Worm (Caenorhabditis elegans) whole organism, L3 larva: ENCODE measurements around the gene M03C11.1.

Source experiments
- R02D3.7 ChIP-seq: fragments of 150-350 bp; optimal IDR thresholded peaks from 2 replicates; lab custom pipeline; 2014; ENCODE audit warnings: missing biosample characterization, missing genetic modification characterization
- ZK546.5 ChIP-seq: sonication (generic microtip); optimal IDR thresholded peaks from 2 replicates; lab custom pipeline; 2017; ENCODE audit warnings: missing biosample characterization, missing genetic modification characterization
- ama-1 ChIP-seq: fragments of 150-350 bp; optimal IDR thresholded peaks from 2 replicates; lab custom pipeline; 2018
- ceh-28 ChIP-seq: fragments of 150-350 bp; optimal IDR thresholded peaks from 2 replicates; lab custom pipeline; 2014; ENCODE audit warnings: missing biosample characterization, missing genetic modification reagents, missing genetic modification characterization
- ceh-82 ChIP-seq: fragments of 150-350 bp; optimal IDR thresholded peaks from 2 replicates; lab custom pipeline; 2014; ENCODE audit warnings: missing biosample characterization, missing genetic modification characterization
- ceh-9 ChIP-seq: sonication (generic microtip); optimal IDR thresholded peaks from 2 replicates; lab custom pipeline; 2018; ENCODE audit warnings: missing biosample characterization, missing genetic modification characterization
- daf-12 ChIP-seq: fragments of 150-350 bp; optimal IDR thresholded peaks from 2 replicates; lab custom pipeline; 2014; ENCODE audit warnings: missing biosample characterization, missing genetic modification reagents, missing genetic modification characterization
- egl-27 ChIP-seq: sonication (generic microtip); optimal IDR thresholded peaks from 4 replicates; lab custom pipeline; 2017; ENCODE audit warnings: missing biosample characterization, missing genetic modification reagents, missing genetic modification characterization
- elt-1 ChIP-seq: fragments of 150-350 bp; optimal IDR thresholded peaks from 2 replicates; lab custom pipeline; 2014; ENCODE audit warnings: missing biosample characterization, missing genetic modification characterization
- elt-2 ChIP-seq: sonication (generic microtip); optimal IDR thresholded peaks from 2 replicates; lab custom pipeline; 2016; ENCODE audit warnings: missing genetic modification reagents, mild to moderate bottlenecking, missing genetic modification characterization, missing compliant biosample characterization
- eor-1 ChIP-seq, 2 experiments: fragments of 150-350 bp; optimal IDR thresholded peaks; 2 replicates each; lab custom pipeline; 2014 to 2018; ENCODE audit warnings: missing biosample characterization in 2 of 2, missing genetic modification characterization in 2 of 2
- fkh-10 ChIP-seq: sonication (generic microtip); optimal IDR thresholded peaks from 2 replicates; lab custom pipeline; 2017; ENCODE audit warnings: missing biosample characterization, missing genetic modification reagents, missing genetic modification characterization
- jun-1 ChIP-seq: fragments of 150-350 bp; optimal IDR thresholded peaks from 2 replicates; lab custom pipeline; 2014; ENCODE audit warnings: missing biosample characterization, missing genetic modification reagents, missing genetic modification characterization
- mdl-1 ChIP-seq: fragments of 150-350 bp; optimal IDR thresholded peaks from 2 replicates; lab custom pipeline; 2014; ENCODE audit warnings: missing biosample characterization, missing genetic modification characterization
- mml-1 ChIP-seq: fragments of 150-350 bp; sonication (generic microtip); optimal IDR thresholded peaks from 3 replicates; lab custom pipeline; 2014; ENCODE audit warnings: missing biosample characterization, missing genetic modification characterization
- nfya-1 ChIP-seq: sonication (generic microtip); optimal IDR thresholded peaks from 2 replicates; lab custom pipeline; 2017; ENCODE audit warnings: missing genetic modification characterization, mild to moderate bottlenecking, missing compliant biosample characterization, antibody characterized with exemption, moderate library complexity; ENCODE audit not compliant: insufficient read depth
- nhr-11 ChIP-seq: fragments of 150-350 bp; optimal IDR thresholded peaks from 2 replicates; lab custom pipeline; 2014; ENCODE audit warnings: missing biosample characterization, missing genetic modification characterization
- nhr-12 ChIP-seq: fragments of 150-350 bp; optimal IDR thresholded peaks from 2 replicates; lab custom pipeline; 2014; ENCODE audit warnings: missing biosample characterization, missing genetic modification characterization
- nhr-237 ChIP-seq: fragments of 150-350 bp; optimal IDR thresholded peaks from 2 replicates; lab custom pipeline; 2014; ENCODE audit warnings: missing biosample characterization, missing genetic modification characterization
- nhr-25 ChIP-seq: sonication (generic microtip); optimal IDR thresholded peaks from 2 replicates; lab custom pipeline; 2017; ENCODE audit warnings: missing biosample characterization, missing genetic modification characterization
- nhr-28 ChIP-seq: fragments of 150-350 bp; optimal IDR thresholded peaks from 2 replicates; lab custom pipeline; 2014; ENCODE audit warnings: missing biosample characterization, missing genetic modification characterization
- nhr-43 ChIP-seq: sonication (generic microtip); optimal IDR thresholded peaks from 2 replicates; lab custom pipeline; 2016; ENCODE audit warnings: mild to moderate bottlenecking, missing genetic modification characterization, missing compliant biosample characterization; ENCODE audit not compliant: poor library complexity, severe bottlenecking
- nhr-67 ChIP-seq: fragments of 150-350 bp; optimal IDR thresholded peaks from 2 replicates; lab custom pipeline; 2014; ENCODE audit warnings: missing biosample characterization, missing genetic modification characterization
- nhr-77 ChIP-seq: fragments of 150-350 bp; optimal IDR thresholded peaks from 2 replicates; lab custom pipeline; 2014; ENCODE audit warnings: missing biosample characterization, missing genetic modification characterization
- pqm-1 ChIP-seq: fragments of 150-350 bp; optimal IDR thresholded peaks from 2 replicates; lab custom pipeline; 2017; ENCODE audit warnings: missing biosample characterization, missing genetic modification characterization, inconsistent platforms
- sea-2 ChIP-seq: fragments of 150-350 bp; sonication (generic microtip); optimal IDR thresholded peaks from 4 replicates; lab custom pipeline; 2014; ENCODE audit warnings: missing biosample characterization, missing genetic modification reagents, missing genetic modification characterization
- skn-1 ChIP-seq: fragments of 150-350 bp; optimal IDR thresholded peaks from 2 replicates; lab custom pipeline; 2014; ENCODE audit warnings: missing biosample characterization, missing genetic modification characterization
- snpc-4 ChIP-seq: fragments of 150-350 bp; optimal IDR thresholded peaks from 2 replicates; lab custom pipeline; 2014; ENCODE audit warnings: missing biosample characterization, missing genetic modification characterization
- zag-1 ChIP-seq: fragments of 150-350 bp; optimal IDR thresholded peaks from 2 replicates; lab custom pipeline; 2014; ENCODE audit warnings: missing biosample characterization, missing genetic modification characterization
- ztf-4 ChIP-seq: fragments of 150-350 bp; optimal IDR thresholded peaks from 2 replicates; lab custom pipeline; 2014; ENCODE audit warnings: missing biosample characterization, missing genetic modification characterization

Gene M03C11.1

DNA sequence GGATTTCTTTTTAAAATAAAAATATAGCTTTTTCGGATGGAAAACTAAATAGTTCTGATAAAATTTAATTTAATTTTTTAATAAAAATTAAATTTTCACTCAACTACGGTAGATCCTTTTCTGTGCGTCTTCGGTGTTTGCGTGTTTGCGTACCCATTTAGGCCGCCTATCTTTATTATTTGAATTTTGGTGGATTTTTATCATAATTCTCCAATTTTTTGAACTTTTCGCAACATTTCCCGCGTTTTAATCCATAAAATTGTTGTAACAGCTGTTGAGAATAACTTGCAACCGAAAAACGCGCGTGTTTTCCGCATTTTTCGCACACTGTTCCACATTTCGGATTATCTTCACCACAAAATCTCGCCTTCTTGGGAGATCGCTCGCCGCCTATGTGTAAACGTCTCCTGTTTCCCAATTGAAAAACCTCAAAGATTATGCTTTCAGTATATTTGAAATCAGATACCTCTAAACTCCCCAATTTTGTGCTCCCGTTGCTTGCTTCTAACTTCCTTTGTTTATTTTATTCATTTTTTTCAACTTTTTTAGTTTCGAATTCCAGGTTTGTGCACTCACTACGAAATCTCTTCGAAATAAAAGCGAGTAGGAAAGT is 44.2 kb downstream of the M03C11.1 start, which contains the start of gene T07C4.3:
Gene T07C4.3 (plus strand): TSS at position 563 of the 613 bp plus-strand sequence.
- no peak for TF ChIP-seq elt-2 (tag; lab: Kevin White, UChicago)
- TF ChIP-seq sea-2 (GFP tag; lab: Kevin White, UChicago): no peak
- TF ChIP-seq elt-1 (tag; lab: Kevin White, UChicago): no peak
- TF ChIP-seq mml-1: no peak
- no peak for TF ChIP-seq ceh-28
- no peak for TF ChIP-seq jun-1 (tag; lab: Kevin White, UChicago)
- TF ChIP-seq fkh-10 (GFP tag; lab: Kevin White, UChicago): no peak
- no peak for TF ChIP-seq skn-1
- no peak for TF ChIP-seq nhr-12 (tag; lab: Kevin White, UChicago)
- TF ChIP-seq nhr-11: no peak
- no peak for TF ChIP-seq nhr-25 (tag; lab: Kevin White, UChicago)
- TF ChIP-seq, all 47 proteins: peak for 0

DNA sequence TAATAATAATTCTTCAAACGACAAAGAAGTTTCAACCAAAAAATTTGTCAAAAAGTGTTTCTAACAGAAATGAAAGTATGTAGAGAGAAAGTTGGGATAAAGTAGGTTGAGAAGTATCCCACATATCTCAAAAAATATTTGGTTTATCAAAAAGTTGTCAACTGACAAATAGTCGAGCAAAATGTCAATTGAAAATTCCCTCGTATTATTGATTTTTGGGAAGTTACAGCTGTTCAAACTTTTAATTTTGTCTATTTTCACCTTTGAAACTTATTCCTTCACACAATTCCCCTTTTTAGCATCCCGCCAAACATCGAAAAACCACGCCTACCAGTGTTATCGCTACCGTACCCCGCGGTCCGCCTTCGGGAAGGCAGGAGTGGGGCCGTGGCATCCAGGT is 48.8 kb downstream of the M03C11.1 start, which contains the start of gene tbx-8:
Gene tbx-8 (plus strand): TSS at position 301 of the 400 bp plus-strand sequence.
- no peak for TF ChIP-seq nhr-43
- TF ChIP-seq fkh-10 (GFP tag; lab: Kevin White, UChicago): no peak
- TF ChIP-seq nhr-67: no peak
- no peak for TF ChIP-seq mml-1
- no peak for TF ChIP-seq nhr-12 (tag; lab: Kevin White, UChicago)
- no peak for TF ChIP-seq eor-1 (tag; optimal IDR thresholded peaks at IDR 0.05; lab: Kevin White, UChicago)
- TF ChIP-seq daf-12: no peak
- no peak for TF ChIP-seq R02D3.7 (tag; lab: Kevin White, UChicago)
- TF ChIP-seq ZK546.5 (tag; lab: Kevin White, UChicago): no peak
- no peak for TF ChIP-seq sea-2 (GFP tag; lab: Kevin White, UChicago)
- TF ChIP-seq nfya-1 (tag; lab: Kevin White, UChicago): no peak
- no peak for TF ChIP-seq pqm-1 (tag; lab: Kevin White, UChicago)
- no peak for TF ChIP-seq ceh-82
- TF ChIP-seq elt-1 (tag; lab: Kevin White, UChicago): no peak
- TF ChIP-seq nhr-77: no peak
- no peak for TF ChIP-seq ztf-4
- TF ChIP-seq snpc-4 (tag; lab: Kevin White, UChicago): no peak
- no peak for TF ChIP-seq ceh-28
- TF ChIP-seq ama-1: no peak
- no peak for TF ChIP-seq egl-27 (tag; lab: Kevin White, UChicago)
- TF ChIP-seq, all 47 proteins: peak for 0

DNA sequence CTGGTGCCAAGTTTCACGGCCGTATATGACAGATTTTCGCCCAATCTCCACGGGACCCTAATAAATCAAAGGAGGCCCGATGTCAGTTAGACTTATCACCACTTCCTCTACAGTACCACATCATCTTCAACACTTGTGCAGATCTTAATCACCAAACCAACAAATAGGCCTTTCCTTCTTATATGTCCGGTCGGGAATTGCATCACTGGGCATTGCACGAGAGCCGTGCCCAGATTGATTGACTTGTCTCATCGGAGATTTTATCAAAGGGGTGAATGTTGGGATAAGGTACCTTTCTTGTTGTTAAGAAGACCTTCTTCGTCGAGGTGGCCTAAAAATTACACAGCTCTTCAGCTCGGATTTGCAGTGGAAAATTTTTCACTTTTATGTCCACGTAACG is 51.1 kb downstream of the M03C11.1 start:
- TF ChIP-seq nfya-1 (tag; lab: Kevin White, UChicago): no peak
- TF ChIP-seq nhr-43: no peak
- TF ChIP-seq snpc-4 (tag; lab: Kevin White, UChicago): no peak
- TF ChIP-seq mml-1: no peak
- TF ChIP-seq nhr-237 (tag; lab: Kevin White, UChicago): no peak
- no peak for TF ChIP-seq jun-1 (tag; lab: Kevin White, UChicago)
- TF ChIP-seq ceh-9 (tag; lab: Kevin White, UChicago): no peak
- no peak for TF ChIP-seq ceh-82
- no peak for TF ChIP-seq nhr-28
- no peak for TF ChIP-seq zag-1 (tag; lab: Kevin White, UChicago)
- no peak for TF ChIP-seq mdl-1 (tag; lab: Kevin White, UChicago)
